Worm (Caenorhabditis elegans) whole organism, L4 larva: Measurements from ENCODE around the gene cutl-2.

Experiments
- F10B5.3 ChIP-seq: sonication (generic microtip); optimal IDR thresholded peaks from 2 replicates; lab custom pipeline; 2016; ENCODE audit warnings: mild to moderate bottlenecking, missing genetic modification characterization, missing compliant biosample characterization
- Y105C5A.15 ChIP-seq: fragments of 200-800 bp; sonication (Bioruptor generic); IDR thresholded peaks from 2 replicates; pipeline ENCODE4 v1.3.6; 2022; ENCODE audit warnings: missing genetic modification characterization, missing compliant biosample characterization
- Y48G9A.11 ChIP-seq: fragments of 200-800 bp; sonication (Bioruptor generic); IDR thresholded peaks from 2 replicates; pipeline ENCODE4 v1.3.6; 2022; ENCODE audit warnings: missing genetic modification reagents, missing genetic modification characterization, missing compliant biosample characterization
- Y5F2A.4 ChIP-seq: fragments of 200-800 bp; sonication (Bioruptor generic); optimal IDR thresholded peaks from 2 replicates; lab custom pipeline; 2018; ENCODE audit warnings: mild to moderate bottlenecking, missing genetic modification characterization, missing compliant biosample characterization
- ZK337.2 ChIP-seq: fragments of 200-800 bp; sonication (Bioruptor generic); IDR thresholded peaks from 2 replicates; pipeline ENCODE4 v1.3.6; 2022; ENCODE audit warnings: missing genetic modification reagents, missing genetic modification characterization, missing compliant biosample characterization
- aha-1 ChIP-seq: fragments of 150-350 bp; peaks from one replicate; lab custom pipeline; 2014; ENCODE audit warnings: missing biosample characterization, missing genetic modification characterization
- aly-2 ChIP-seq: sonication (generic microtip); optimal IDR thresholded peaks from 2 replicates; lab custom pipeline; 2018; ENCODE audit warnings: missing biosample characterization, missing genetic modification characterization
- ama-1 ChIP-seq: fragments of 150-350 bp; optimal IDR thresholded peaks from 2 replicates; lab custom pipeline; 2014; ENCODE audit warnings: inconsistent platforms, mixed read lengths
- attf-4 ChIP-seq: sonication (generic microtip); optimal IDR thresholded peaks from 3 replicates; lab custom pipeline; 2017; ENCODE audit warnings: missing biosample characterization, missing genetic modification characterization
- ceh-20 ChIP-seq: fragments of 200-800 bp; sonication (Bioruptor generic); IDR thresholded peaks from 2 replicates; pipeline ENCODE4 v1.3.6; 2022; ENCODE audit warnings: missing genetic modification reagents, missing genetic modification characterization, missing compliant biosample characterization
- ceh-28 ChIP-seq: fragments of 150-350 bp; optimal IDR thresholded peaks from 2 replicates; lab custom pipeline; 2014; ENCODE audit warnings: missing biosample characterization, missing genetic modification reagents, missing genetic modification characterization
- ceh-32 ChIP-seq: sonication (generic microtip); optimal IDR thresholded peaks from 2 replicates; lab custom pipeline; 2016; ENCODE audit warnings: mild to moderate bottlenecking, missing genetic modification characterization, missing compliant biosample characterization; ENCODE audit not compliant: poor library complexity
- ceh-44 ChIP-seq: fragments of 200-800 bp; sonication (Bioruptor generic); IDR thresholded peaks from 2 replicates; pipeline ENCODE4 v1.3.6; 2022; ENCODE audit warnings: missing genetic modification reagents, missing genetic modification characterization, missing compliant biosample characterization
- ceh-82 ChIP-seq: sonication (generic microtip); optimal IDR thresholded peaks from 2 replicates; lab custom pipeline; 2017; ENCODE audit warnings: missing biosample characterization, missing genetic modification characterization
- daf-19 ChIP-seq: fragments of 200-800 bp; sonication (Bioruptor generic); conservative IDR thresholded peaks from 2 replicates; pipeline ENCODE4 v1.3.6; 2022; ENCODE audit warnings: missing genetic modification characterization, missing compliant biosample characterization
- dmd-6 ChIP-seq: fragments of 200-800 bp; sonication (Bioruptor generic); IDR thresholded peaks from 2 replicates; pipeline ENCODE4 v1.3.6; 2022; ENCODE audit warnings: missing genetic modification reagents, missing genetic modification characterization, missing compliant biosample characterization
- dmd-9 ChIP-seq: fragments of 200-800 bp; sonication (Bioruptor generic); IDR thresholded peaks from 2 replicates; pipeline ENCODE4 v1.3.6; 2022; ENCODE audit warnings: missing genetic modification reagents, missing genetic modification characterization, missing compliant biosample characterization
- dve-1 ChIP-seq: sonication (generic microtip); optimal IDR thresholded peaks from 2 replicates; lab custom pipeline; 2017; ENCODE audit warnings: antibody characterized with exemption, mild to moderate bottlenecking, missing genetic modification characterization, missing compliant biosample characterization; ENCODE audit not compliant: insufficient read depth
- egl-27 ChIP-seq: sonication (generic microtip); optimal IDR thresholded peaks from 3 replicates; lab custom pipeline; 2017; ENCODE audit warnings: missing biosample characterization, missing genetic modification reagents, missing genetic modification characterization
- fkh-10 ChIP-seq: fragments of 150-350 bp; optimal IDR thresholded peaks from 2 replicates; lab custom pipeline; 2014; ENCODE audit warnings: missing biosample characterization, missing genetic modification reagents, missing genetic modification characterization
- fos-1 ChIP-seq: fragments of 150-350 bp; optimal IDR thresholded peaks from 2 replicates; lab custom pipeline; 2014; ENCODE audit warnings: missing biosample characterization, missing genetic modification characterization
- hlh-11 ChIP-seq: fragments of 200-800 bp; sonication (Bioruptor generic); optimal IDR thresholded peaks from 2 replicates; lab custom pipeline; 2018; ENCODE audit warnings: mild to moderate bottlenecking, missing genetic modification characterization, missing compliant biosample characterization
- hlh-30 ChIP-seq: sonication (generic microtip); optimal IDR thresholded peaks from 2 replicates; lab custom pipeline; 2017; ENCODE audit warnings: antibody characterized with exemption, mild to moderate bottlenecking, missing genetic modification characterization, missing compliant biosample characterization; ENCODE audit not compliant: insufficient read depth
- jun-1 ChIP-seq: fragments of 150-350 bp; optimal IDR thresholded peaks from 2 replicates; lab custom pipeline; 2014; ENCODE audit warnings: missing biosample characterization, missing genetic modification reagents, missing genetic modification characterization
- lim-7 ChIP-seq: fragments of 200-800 bp; sonication (Bioruptor generic); IDR thresholded peaks from 2 replicates; pipeline ENCODE4 v1.3.6; 2022; ENCODE audit warnings: missing genetic modification characterization, missing compliant biosample characterization
- lin-38 ChIP-seq: fragments of 200-800 bp; sonication (Bioruptor generic); IDR thresholded peaks from 2 replicates; pipeline ENCODE4 v1.3.6; 2022; ENCODE audit warnings: missing genetic modification reagents, missing genetic modification characterization, missing compliant biosample characterization
- lsy-2 ChIP-seq, 2 experiments: fragments of 150-350 bp in 1 of 2; sonication (generic microtip) in 1 of 2; optimal IDR thresholded peaks; 2 replicates each; lab custom pipeline; 2014 to 2017; ENCODE audit warnings: missing biosample characterization in 2 of 2, missing genetic modification characterization in 2 of 2
- madf-9 ChIP-seq: fragments of 200-800 bp; sonication (Bioruptor generic); conservative IDR thresholded peaks from 2 replicates; pipeline ENCODE4 v1.3.6; 2022; ENCODE audit warnings: missing genetic modification reagents, missing genetic modification characterization, missing compliant biosample characterization
- mep-1 ChIP-seq: fragments of 150-350 bp; sonication (generic microtip); optimal IDR thresholded peaks from 3 replicates; lab custom pipeline; 2014; ENCODE audit warnings: missing biosample characterization, missing genetic modification characterization
- mxl-3 ChIP-seq: fragments of 200-800 bp; sonication (Bioruptor generic); optimal IDR thresholded peaks from 2 replicates; lab custom pipeline; 2018; ENCODE audit warnings: mild to moderate bottlenecking, missing genetic modification characterization, missing compliant biosample characterization
- nhr-10 ChIP-seq: fragments of 150-350 bp; optimal IDR thresholded peaks from 2 replicates; lab custom pipeline; 2014; ENCODE audit warnings: missing biosample characterization, missing genetic modification characterization
- nhr-11 ChIP-seq: fragments of 150-350 bp; optimal IDR thresholded peaks from 2 replicates; lab custom pipeline; 2014; ENCODE audit warnings: missing biosample characterization, missing genetic modification characterization
- nhr-111 ChIP-seq: fragments of 200-800 bp; sonication (Bioruptor generic); optimal IDR thresholded peaks from 2 replicates; lab custom pipeline; 2018; ENCODE audit warnings: mild to moderate bottlenecking, missing genetic modification characterization, missing compliant biosample characterization
- nhr-237 ChIP-seq: sonication (generic microtip); optimal IDR thresholded peaks from 2 replicates; lab custom pipeline; 2017; ENCODE audit warnings: missing biosample characterization, missing genetic modification characterization
- nhr-28 ChIP-seq: fragments of 150-350 bp; optimal IDR thresholded peaks from 2 replicates; lab custom pipeline; 2014; ENCODE audit warnings: missing biosample characterization, missing genetic modification characterization
- nhr-41 ChIP-seq: fragments of 200-800 bp; sonication (Bioruptor generic); IDR thresholded peaks from 2 replicates; pipeline ENCODE4 v1.3.6; 2022; ENCODE audit warnings: missing genetic modification reagents, missing genetic modification characterization, missing compliant biosample characterization
- nhr-42 ChIP-seq: fragments of 200-800 bp; sonication (Bioruptor generic); IDR thresholded peaks from 2 replicates; pipeline ENCODE4 v1.3.6; 2022; ENCODE audit warnings: missing genetic modification characterization, missing compliant biosample characterization
- nhr-6 ChIP-seq: fragments of 150-350 bp; optimal IDR thresholded peaks from 2 replicates; lab custom pipeline; 2014; ENCODE audit warnings: missing biosample characterization, missing genetic modification characterization
- pha-4 ChIP-seq, 2 experiments: fragments of 150-350 bp in 1 of 2; fragments of 200-800 bp in 1 of 2; sonication (Bioruptor generic) in 1 of 2; IDR thresholded peaks in 1 of 2; optimal IDR thresholded peaks in 1 of 2; 2 replicates each; pipeline versions ENCODE4 v1.3.6 to Lab custom; 2014 to 2022; ENCODE audit warnings: missing genetic modification characterization in 2 of 2, missing genetic modification reagents in 2 of 2, missing biosample characterization in 1 of 2, missing compliant biosample characterization in 1 of 2
- rbr-2 ChIP-seq: sonication (generic microtip); optimal IDR thresholded peaks from 2 replicates; lab custom pipeline; 2016; ENCODE audit warnings: missing genotype, missing genetic modification characterization, missing compliant biosample characterization
- saeg-2 ChIP-seq: fragments of 200-800 bp; sonication (Bioruptor generic); IDR thresholded peaks from 2 replicates; pipeline ENCODE4 v1.3.6; 2022; ENCODE audit warnings: missing genetic modification reagents, missing genetic modification characterization, missing compliant biosample characterization
- sdz-12 ChIP-seq: fragments of 200-800 bp; sonication (Bioruptor generic); optimal IDR thresholded peaks from 2 replicates; lab custom pipeline; 2018; ENCODE audit warnings: mild to moderate bottlenecking, missing genetic modification characterization, missing compliant biosample characterization
- set-16 ChIP-seq: fragments of 200-800 bp; sonication (Bioruptor generic); IDR thresholded peaks from 2 replicates; pipeline ENCODE4 v1.3.6; 2022; ENCODE audit warnings: missing genetic modification reagents, missing genetic modification characterization, missing compliant biosample characterization
- snpc-4 ChIP-seq: fragments of 150-350 bp; optimal IDR thresholded peaks from 2 replicates; lab custom pipeline; 2014; ENCODE audit warnings: missing biosample characterization, missing genetic modification characterization
- spr-1 ChIP-seq: sonication (generic microtip); optimal IDR thresholded peaks from 2 replicates; lab custom pipeline; 2016; ENCODE audit warnings: mild to moderate bottlenecking, missing genetic modification characterization, missing compliant biosample characterization
- spr-3 ChIP-seq: fragments of 200-800 bp; sonication (Bioruptor generic); optimal IDR thresholded peaks from 2 replicates; lab custom pipeline; 2018; ENCODE audit warnings: mild to moderate bottlenecking, missing genetic modification characterization, missing compliant biosample characterization
- tra-1 ChIP-seq: fragments of 200-800 bp; sonication (Bioruptor generic); IDR thresholded peaks from 2 replicates; pipeline ENCODE4 v1.3.6; 2022; ENCODE audit warnings: missing genetic modification reagents, missing genetic modification characterization, missing compliant biosample characterization
- unc-130 ChIP-seq: sonication (generic microtip); optimal IDR thresholded peaks from 2 replicates; lab custom pipeline; 2016; ENCODE audit warnings: missing genetic modification reagents, missing genetic modification characterization, missing compliant biosample characterization
- zfp-2 ChIP-seq: sonication (generic microtip); optimal IDR thresholded peaks from 2 replicates; lab custom pipeline; 2016; ENCODE audit warnings: mild to moderate bottlenecking, missing genetic modification characterization, missing compliant biosample characterization
- zfp-3 ChIP-seq: fragments of 200-800 bp; sonication (Bioruptor generic); conservative IDR thresholded peaks from 2 replicates; pipeline ENCODE4 v1.3.6; 2022; ENCODE audit warnings: missing genetic modification reagents, missing genetic modification characterization, missing compliant biosample characterization
- zip-11 ChIP-seq: fragments of 200-800 bp; sonication (Bioruptor generic); IDR thresholded peaks from 2 replicates; pipeline ENCODE4 v1.3.6; 2022; ENCODE audit warnings: missing genetic modification characterization, missing compliant biosample characterization
- zip-2 ChIP-seq: fragments of 150-350 bp; optimal IDR thresholded peaks from 2 replicates; lab custom pipeline; 2014; ENCODE audit warnings: missing biosample characterization, missing genetic modification characterization

cutl-2 gene

DNA sequence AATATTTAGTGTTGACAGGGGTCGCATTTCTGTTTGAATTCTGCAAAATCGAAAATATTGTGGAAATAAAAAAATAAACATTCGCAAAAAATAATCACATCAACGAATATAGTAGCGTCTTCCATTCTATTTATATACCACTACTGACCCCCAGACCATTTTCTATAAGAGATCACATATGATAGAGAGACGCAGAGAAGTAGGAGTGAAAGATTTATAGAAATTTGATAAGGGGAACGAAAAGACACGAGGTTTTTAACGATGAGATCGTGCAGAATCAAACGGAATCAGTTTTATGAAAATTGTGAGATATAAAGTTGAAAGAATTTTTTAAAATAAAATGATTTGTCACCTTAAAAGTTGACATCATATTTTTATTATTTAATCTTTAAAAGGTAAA, 27.8 kb upstream of the cutl-2 start:
- TF ChIP-seq F10B5.3 (tag; lab: Kevin White, UChicago) (no peak), zfp-2 (no peak), dmd-9 (GFP tag; lab: Robert Waterston, UW) (no peak), hlh-11 (peak; percentile 43), zip-11 (GFP tag; lab: Robert Waterston, UW) (no peak), mxl-3 (peak; percentile 44), lin-38 (no peak), snpc-4 (tag; lab: Kevin White, UChicago) (no peak), nhr-41 (GFP tag; lab: Robert Waterston, UW) (no peak), attf-4 (tag; lab: Kevin White, UChicago) (no peak), set-16 (no peak), ama-1 (no peak), Y105C5A.15 (no peak), aha-1 (tag; lab: Kevin White, UChicago) (no peak), nhr-28 (tag; lab: Kevin White, UChicago) (peak; percentile 26), madf-9 (GFP tag; lab: Robert Waterston, UW) (no peak), rbr-2 (tag; lab: Kevin White, UChicago) (no peak), ceh-32 (tag; lab: Kevin White, UChicago) (no peak), egl-27 (tag; lab: Kevin White, UChicago) (no peak), zfp-3 (GFP tag; lab: Robert Waterston, UW) (no peak), nhr-42 (GFP tag; lab: Robert Waterston, UW) (no peak), ZK337.2 (no peak), pha-4 (GFP tag; IDR thresholded peaks at IDR 0.05; lab: Robert Waterston, UW) (no peak), pha-4 (tag; optimal IDR thresholded peaks at IDR 0.05; lab: Kevin White, UChicago) (no peak), ceh-44 (GFP tag; lab: Robert Waterston, UW) (no peak), saeg-2 (GFP tag; lab: Robert Waterston, UW) (no peak), fos-1 (tag; lab: Kevin White, UChicago) (no peak), nhr-237 (no peak), lsy-2 (tag; optimal IDR thresholded peaks at IDR 0.05; lab: Kevin White, UChicago) (peak in 1 of 2 experiments; percentile 32), zip-2 (no peak), lim-7 (GFP tag; lab: Robert Waterston, UW) (no peak), fkh-10 (no peak), tra-1 (no peak), Y5F2A.4 (GFP tag; lab: Kevin White, UChicago) (no peak), unc-130 (GFP tag; lab: Kevin White, UChicago) (no peak), Y48G9A.11 (no peak), daf-19 (GFP tag; lab: Robert Waterston, UW) (no peak), spr-1 (no peak), ceh-28 (tag; lab: Kevin White, UChicago) (no peak), mep-1 (tag; lab: Kevin White, UChicago) (no peak), nhr-111 (no peak), dmd-6 (GFP tag; lab: Robert Waterston, UW) (peak; percentile 17; the same call in 1 of the 2 replicates), nhr-6 (no peak), sdz-12 (GFP tag; lab: Kevin White, UChicago) (no peak), ceh-20 (GFP tag; lab: Robert Waterston, UW) (0 out of 2 replicates have a peak, but pooled peaks have one; percentile 13), hlh-30 (tag; lab: Kevin White, UChicago) (peak; percentile 66), spr-3 (GFP tag; lab: Kevin White, UChicago) (no peak), ceh-82 (no peak), nhr-11 (tag; lab: Kevin White, UChicago) (no peak), aly-2 (tag; lab: Kevin White, UChicago) (no peak), nhr-10 (tag; lab: Kevin White, UChicago) (no peak), jun-1 (tag; lab: Kevin White, UChicago) (no peak), dve-1 (tag; lab: Kevin White, UChicago) (no peak)
